Worm (Caenorhabditis elegans) whole organism, midembryonic: Measurements from ENCODE around the gene K04G7.1.
A peak's percentile ranks its signal among the peaks of the same experiment; 100 is the strongest.
"Not testable (repeated sequence)": the region's sequence is repeated elsewhere in the genome, so short reads cannot be mapped to it uniquely, and the experiment has no call there.

Experiments
- T22C8.4 ChIP-seq: fragments of 200-800 bp; sonication (Bioruptor generic); IDR thresholded peaks from 2 replicates; pipeline ENCODE4 v1.3.6; 2022; ENCODE audit warnings: missing genetic modification characterization, missing compliant biosample characterization
- cog-1 ChIP-seq: sonication (generic microtip); optimal IDR thresholded peaks from 2 replicates; lab custom pipeline; 2016; ENCODE audit warnings: missing genetic modification characterization, missing compliant biosample characterization
- flt-1 ChIP-seq: fragments of 200-800 bp; sonication (Bioruptor generic); IDR thresholded peaks from 2 replicates; pipeline ENCODE4 v1.3.6; 2022; ENCODE audit warnings: missing genetic modification characterization, missing compliant biosample characterization
- klf-2 ChIP-seq: fragments of 200-800 bp; sonication (Bioruptor generic); conservative IDR thresholded peaks from 2 replicates; pipeline ENCODE4 v1.3.6; 2022; ENCODE audit warnings: missing genetic modification reagents, missing genetic modification characterization, missing compliant biosample characterization
- med-1 ChIP-seq: sonication (generic microtip); optimal IDR thresholded peaks from 2 replicates; lab custom pipeline; 2017; ENCODE audit warnings: missing genetic modification characterization, mild to moderate bottlenecking, missing compliant biosample characterization, antibody characterized with exemption, missing genetic modification reagents; ENCODE audit not compliant: insufficient read depth
- ref-1 ChIP-seq: fragments of 200-800 bp; sonication (Bioruptor generic); conservative IDR thresholded peaks from 2 replicates; pipeline ENCODE4 v1.3.6; 2022; ENCODE audit warnings: missing genetic modification reagents, missing genetic modification characterization, missing compliant biosample characterization
- tab-1 ChIP-seq: fragments of 200-800 bp; sonication (Bioruptor generic); IDR thresholded peaks from 2 replicates; pipeline ENCODE4 v1.3.6; 2022; ENCODE audit warnings: missing genetic modification characterization, missing compliant biosample characterization
- ztf-23 ChIP-seq: fragments of 200-800 bp; sonication (Bioruptor generic); IDR thresholded peaks from 2 replicates; pipeline ENCODE4 v1.3.6; 2022; ENCODE audit warnings: missing genetic modification reagents, missing genetic modification characterization, missing compliant biosample characterization
- ztf-29 ChIP-seq: fragments of 200-800 bp; sonication (Bioruptor generic); IDR thresholded peaks from 2 replicates; pipeline ENCODE4 v1.3.6; 2022; ENCODE audit warnings: missing genetic modification reagents, missing genetic modification characterization, missing compliant biosample characterization

K04G7.1 gene

ce11 chrIII:7162065-7162762, at the start of gene K04G7.1, which contains the start of gene syf-2:
TSS of gene K04G7.1 (plus strand) at chrIII:7162712.
TSS of gene syf-2 (minus strand) at chrIII:7162115.
- TF ChIP-seq tab-1 (GFP tag; lab: Robert Waterston, UW) (no peak), cog-1 (tag; lab: Kevin White, UChicago) (peak; percentile 75), ztf-23 (GFP tag; lab: Robert Waterston, UW) (peak; percentile 67; the same call in 1 of the 2 replicates), ztf-29 (GFP tag; lab: Robert Waterston, UW) (no peak)

ce11 chrIII:7114952-7115488, 47.5 kb upstream of the K04G7.1 start, which contains the start of gene nhr-10:
TSS of gene nhr-10 (minus strand) at chrIII:7115438.
- TF ChIP-seq ztf-23 (GFP tag; lab: Robert Waterston, UW) (no peak), flt-1 (GFP tag; lab: Robert Waterston, UW) (no peak), T22C8.4 (no peak), ref-1 (GFP tag; lab: Robert Waterston, UW) (no peak), med-1 (GFP tag; lab: Kevin White, UChicago) (no peak), tab-1 (GFP tag; lab: Robert Waterston, UW) (no peak), ztf-29 (GFP tag; lab: Robert Waterston, UW) (no peak), cog-1 (tag; lab: Kevin White, UChicago) (no peak), klf-2 (GFP tag; lab: Robert Waterston, UW) (no peak)

- no peak for TF ChIP-seq ztf-23 (GFP tag; lab: Robert Waterston, UW)
- TF ChIP-seq cog-1 (tag; lab: Kevin White, UChicago), result peak; percentile 41
These were observed 45.8 kb upstream of the K04G7.1 start for ce11 chrIII:7116615-7117252.

ce11 chrIII:7120477-7120876, 42.0 kb upstream of the K04G7.1 start:
- TF ChIP-seq ref-1 (GFP tag; lab: Robert Waterston, UW), result no peak
- TF ChIP-seq med-1 (GFP tag; lab: Kevin White, UChicago), result no peak
- TF ChIP-seq tab-1 (GFP tag; lab: Robert Waterston, UW), result no peak
- TF ChIP-seq klf-2 (GFP tag; lab: Robert Waterston, UW), result no peak
- no peak for TF ChIP-seq ztf-29 (GFP tag; lab: Robert Waterston, UW)
- no peak for TF ChIP-seq T22C8.4
- TF ChIP-seq ztf-23 (GFP tag; lab: Robert Waterston, UW), result no peak
- TF ChIP-seq flt-1 (GFP tag; lab: Robert Waterston, UW), result no peak
- TF ChIP-seq cog-1 (tag; lab: Kevin White, UChicago), result no peak

- TF ChIP-seq ztf-29 (GFP tag; lab: Robert Waterston, UW) (no peak), flt-1 (GFP tag; lab: Robert Waterston, UW) (no peak), cog-1 (tag; lab: Kevin White, UChicago) (no peak), T22C8.4 (no peak), ztf-23 (GFP tag; lab: Robert Waterston, UW) (no peak), med-1 (GFP tag; lab: Kevin White, UChicago) (no peak)
These were observed 39.7 kb upstream of the K04G7.1 start, which contains the start of the genes B0280.9 and rpia-1 for ce11 chrIII:7122860-7123259. TSS of gene B0280.9 (minus strand) at chrIII:7122895. TSS of gene rpia-1 (plus strand) at chrIII:7123128.

ce11 chrIII:7124364-7124763, 38.1 kb upstream of the K04G7.1 start, which contains the start of gene B0280.2:
TSS of gene B0280.2 (plus strand) at chrIII:7124664.
- TF ChIP-seq klf-2 (GFP tag; lab: Robert Waterston, UW) (no peak), cog-1 (tag; lab: Kevin White, UChicago) (no peak), ztf-29 (GFP tag; lab: Robert Waterston, UW) (no peak), flt-1 (GFP tag; lab: Robert Waterston, UW) (no peak), tab-1 (GFP tag; lab: Robert Waterston, UW) (no peak), T22C8.4 (no peak), ref-1 (GFP tag; lab: Robert Waterston, UW) (no peak), med-1 (GFP tag; lab: Kevin White, UChicago) (no peak), ztf-23 (GFP tag; lab: Robert Waterston, UW) (no peak)

ce11 chrIII:7128601-7129000, 33.9 kb upstream of the K04G7.1 start, which contains the start of gene viro-2:
TSS of gene viro-2 (plus strand) at chrIII:7128901.
- not testable (repeated sequence) for TF ChIP-seq ref-1, ztf-29, flt-1 (GFP tag; lab: Robert Waterston, UW)

- TF ChIP-seq flt-1 (GFP tag; lab: Robert Waterston, UW), result no peak
- no peak for TF ChIP-seq tab-1 (GFP tag; lab: Robert Waterston, UW)
These were observed 29.0 kb upstream of the K04G7.1 start, which contains the start of the genes pot-1 and ggtb-1 for ce11 chrIII:7133559-7133958. TSS of gene pot-1 (minus strand) at chrIII:7133678. TSS of gene ggtb-1 (plus strand) at chrIII:7133766.

- TF ChIP-seq ztf-23 (GFP tag; lab: Robert Waterston, UW), result no peak
- no peak for TF ChIP-seq cog-1 (tag; lab: Kevin White, UChicago)
- no peak for TF ChIP-seq flt-1 (GFP tag; lab: Robert Waterston, UW)
- TF ChIP-seq ref-1 (GFP tag; lab: Robert Waterston, UW), result no peak
- no peak for TF ChIP-seq T22C8.4
- no peak for TF ChIP-seq ztf-29 (GFP tag; lab: Robert Waterston, UW)
- TF ChIP-seq med-1 (GFP tag; lab: Kevin White, UChicago), result no peak
- no peak for TF ChIP-seq klf-2 (GFP tag; lab: Robert Waterston, UW)
- TF ChIP-seq tab-1 (GFP tag; lab: Robert Waterston, UW), result no peak
These were observed 26.5 kb upstream of the K04G7.1 start, which contains the start of gene B0280.17 for ce11 chrIII:7136015-7136414. TSS of gene B0280.17 (minus strand) at chrIII:7136115.
